Worm (Caenorhabditis elegans) whole organism, L4/young adult: ENCODE measurements around the gene rars-2.

Experiments used
- W03F9.2 ChIP-seq: fragments of 150-350 bp; optimal IDR thresholded peaks from 2 replicates; lab custom pipeline; 2014; ENCODE audit warnings: missing biosample characterization, missing genetic modification characterization
- dao-5 ChIP-seq: sonication (generic microtip); optimal IDR thresholded peaks from 2 replicates; lab custom pipeline; 2016; ENCODE audit warnings: missing genotype, missing genetic modification characterization, moderate library complexity, missing compliant biosample characterization
- him-1 ChIP-seq: sonication (generic microtip); optimal IDR thresholded peaks from 2 replicates; lab custom pipeline; 2016; ENCODE audit warnings: missing genotype, missing genetic modification reagents, missing genetic modification characterization, missing compliant biosample characterization

ce11 chrII:6160994-6161393, 35.6 kb downstream of the rars-2 start, which contains the start of gene exp-1:
- TF ChIP-seq dao-5 (tag; lab: Kevin White, UChicago) = no peak
- no peak for TF ChIP-seq him-1 (tag; lab: Kevin White, UChicago)
- no peak for TF ChIP-seq W03F9.2
